Worm (Caenorhabditis elegans) whole organism, early embryonic: ENCODE results near the gene M162.15.

Experiments used
- B0310.2 ChIP-seq: sonication (generic microtip); optimal IDR thresholded peaks from 2 replicates; lab custom pipeline; 2016; ENCODE audit warnings: mild to moderate bottlenecking, missing genetic modification characterization, missing compliant biosample characterization
- F13C5.2 ChIP-seq: sonication (generic microtip); optimal IDR thresholded peaks from 2 replicates; lab custom pipeline; 2017; ENCODE audit warnings: mild to moderate bottlenecking, missing genetic modification characterization, inconsistent platforms, missing compliant biosample characterization
- ama-1 ChIP-seq: fragments of 150-350 bp; optimal IDR thresholded peaks from 2 replicates; lab custom pipeline; 2014
- ceh-36 ChIP-seq: sonication (generic microtip); optimal IDR thresholded peaks from 2 replicates; lab custom pipeline; 2016; ENCODE audit warnings: missing genetic modification characterization, inconsistent platforms, missing compliant biosample characterization
- hmbx-1 ChIP-seq: sonication (generic microtip); optimal IDR thresholded peaks from 2 replicates; lab custom pipeline; 2016; ENCODE audit warnings: mild to moderate bottlenecking, missing genetic modification characterization, missing compliant biosample characterization
- scrt-1 ChIP-seq: fragments of 200-800 bp; sonication (Bioruptor generic); IDR thresholded peaks from 2 replicates; pipeline ENCODE4 v1.3.6; 2022; ENCODE audit warnings: missing genetic modification characterization, missing compliant biosample characterization
- tbx-37 ChIP-seq: fragments of 200-800 bp; sonication (Bioruptor generic); conservative IDR thresholded peaks from 2 replicates; pipeline ENCODE4 v1.3.6; 2022; ENCODE audit warnings: missing genetic modification reagents, missing genetic modification characterization, missing compliant biosample characterization
- tra-4 ChIP-seq: sonication (generic microtip); optimal IDR thresholded peaks from 2 replicates; lab custom pipeline; 2017; ENCODE audit warnings: missing genetic modification characterization, missing compliant biosample characterization

- TF ChIP-seq tra-4 (tag; lab: Kevin White, UChicago) (no peak), tbx-37 (GFP tag; lab: Robert Waterston, UW) (no peak), ama-1 (lab: Kevin White, UChicago) (no peak), ceh-36 (tag; lab: Kevin White, UChicago) (no peak), F13C5.2 (tag; lab: Kevin White, UChicago) (no peak), B0310.2 (tag; lab: Kevin White, UChicago) (no peak), scrt-1 (GFP tag; lab: Robert Waterston, UW) (no peak), hmbx-1 (tag; lab: Kevin White, UChicago) (no peak)
These were observed 12.3 kb upstream of the M162.15 start, which contains the start of gene srt-45 for ce11 chrV:19783829-19784228.
